Worm (Caenorhabditis elegans) whole organism, L2 larva: Measurements from ENCODE around the gene C02E7.6.

Experiments used
- R02D3.7 ChIP-seq: fragments of 150-350 bp; optimal IDR thresholded peaks from 2 replicates; lab custom pipeline; 2014; ENCODE audit warnings: missing biosample characterization, missing genetic modification characterization
- alr-1 ChIP-seq: fragments of 150-350 bp; optimal IDR thresholded peaks from 2 replicates; lab custom pipeline; 2014; ENCODE audit warnings: missing biosample characterization, missing genetic modification characterization
- aly-2 ChIP-seq: fragments of 150-350 bp; optimal IDR thresholded peaks from 2 replicates; lab custom pipeline; 2014; ENCODE audit warnings: missing biosample characterization, missing genetic modification characterization
- ama-1 ChIP-seq: fragments of 150-350 bp; optimal IDR thresholded peaks from 2 replicates; lab custom pipeline; 2018; ENCODE audit warnings: inconsistent platforms
- dmd-4 ChIP-seq: sonication (generic microtip); optimal IDR thresholded peaks from 2 replicates; lab custom pipeline; 2017; ENCODE audit warnings: missing biosample characterization, missing genetic modification characterization
- elt-1 ChIP-seq: fragments of 150-350 bp; optimal IDR thresholded peaks from 2 replicates; lab custom pipeline; 2014; ENCODE audit warnings: missing biosample characterization, missing genetic modification characterization
- elt-3 ChIP-seq: sonication (generic microtip); optimal IDR thresholded peaks from 2 replicates; lab custom pipeline; 2017; ENCODE audit warnings: missing biosample characterization, missing genetic modification characterization
- lin-11 ChIP-seq: fragments of 150-350 bp; sonication (generic microtip); optimal IDR thresholded peaks from 2 replicates; lab custom pipeline; 2014; ENCODE audit warnings: missing biosample characterization, missing genetic modification characterization, inconsistent platforms, mixed read lengths
- lin-13 ChIP-seq: fragments of 150-350 bp; optimal IDR thresholded peaks from 2 replicates; lab custom pipeline; 2014; ENCODE audit warnings: missing biosample characterization, missing genetic modification reagents, missing genetic modification characterization
- nhr-10 ChIP-seq: sonication (generic microtip); optimal IDR thresholded peaks from 2 replicates; lab custom pipeline; 2017; ENCODE audit warnings: missing biosample characterization, missing genetic modification characterization
- nhr-11 ChIP-seq: fragments of 150-350 bp; optimal IDR thresholded peaks from 2 replicates; lab custom pipeline; 2014; ENCODE audit warnings: missing biosample characterization, missing genetic modification characterization
- nhr-12 ChIP-seq: fragments of 150-350 bp; optimal IDR thresholded peaks from 2 replicates; lab custom pipeline; 2014; ENCODE audit warnings: missing biosample characterization, missing genetic modification characterization
- nhr-237 ChIP-seq: fragments of 150-350 bp; optimal IDR thresholded peaks from 2 replicates; lab custom pipeline; 2014; ENCODE audit warnings: missing biosample characterization, missing genetic modification characterization

ce11 chrV:4871992-4872391, 47.0 kb upstream of the C02E7.6 start, which contains the start of gene srd-33:
- no peak for TF ChIP-seq nhr-12 (tag; lab: Kevin White, UChicago)
- no peak for TF ChIP-seq dmd-4
- no peak for TF ChIP-seq lin-11 (tag; lab: Kevin White, UChicago)
- TF ChIP-seq R02D3.7 (tag; lab: Kevin White, UChicago): no peak
- no peak for TF ChIP-seq ama-1 (lab: Kevin White, UChicago)
- no peak for TF ChIP-seq nhr-10 (tag; lab: Kevin White, UChicago)
- TF ChIP-seq elt-1: no peak
- no peak for TF ChIP-seq elt-3
- TF ChIP-seq nhr-237: no peak
- no peak for TF ChIP-seq lin-13 (GFP tag; lab: Kevin White, UChicago)
- no peak for TF ChIP-seq nhr-11
- no peak for TF ChIP-seq aly-2 (tag; lab: Kevin White, UChicago)
- no peak for TF ChIP-seq alr-1 (tag; lab: Kevin White, UChicago)
